Worm (Caenorhabditis elegans) whole organism, midembryonic: ENCODE data around the gene Y116A8C.38.
"Not testable (repeated sequence)": the region's sequence is repeated elsewhere in the genome, so short reads cannot be mapped to it uniquely, and the experiment has no call there.

Experiments used
- T22C8.4 ChIP-seq: fragments of 200-800 bp; sonication (Bioruptor generic); IDR thresholded peaks from 2 replicates; pipeline ENCODE4 v1.3.6; 2022; ENCODE audit warnings: missing genetic modification characterization, missing compliant biosample characterization
- cog-1 ChIP-seq: sonication (generic microtip); optimal IDR thresholded peaks from 2 replicates; lab custom pipeline; 2016; ENCODE audit warnings: missing genetic modification characterization, missing compliant biosample characterization
- flt-1 ChIP-seq: fragments of 200-800 bp; sonication (Bioruptor generic); IDR thresholded peaks from 2 replicates; pipeline ENCODE4 v1.3.6; 2022; ENCODE audit warnings: missing genetic modification characterization, missing compliant biosample characterization
- klf-2 ChIP-seq: fragments of 200-800 bp; sonication (Bioruptor generic); conservative IDR thresholded peaks from 2 replicates; pipeline ENCODE4 v1.3.6; 2022; ENCODE audit warnings: missing genetic modification reagents, missing genetic modification characterization, missing compliant biosample characterization
- med-1 ChIP-seq: sonication (generic microtip); optimal IDR thresholded peaks from 2 replicates; lab custom pipeline; 2017; ENCODE audit warnings: missing genetic modification characterization, mild to moderate bottlenecking, missing compliant biosample characterization, antibody characterized with exemption, missing genetic modification reagents; ENCODE audit not compliant: insufficient read depth
- ref-1 ChIP-seq: fragments of 200-800 bp; sonication (Bioruptor generic); conservative IDR thresholded peaks from 2 replicates; pipeline ENCODE4 v1.3.6; 2022; ENCODE audit warnings: missing genetic modification reagents, missing genetic modification characterization, missing compliant biosample characterization
- tab-1 ChIP-seq: fragments of 200-800 bp; sonication (Bioruptor generic); IDR thresholded peaks from 2 replicates; pipeline ENCODE4 v1.3.6; 2022; ENCODE audit warnings: missing genetic modification characterization, missing compliant biosample characterization
- ztf-23 ChIP-seq: fragments of 200-800 bp; sonication (Bioruptor generic); IDR thresholded peaks from 2 replicates; pipeline ENCODE4 v1.3.6; 2022; ENCODE audit warnings: missing genetic modification reagents, missing genetic modification characterization, missing compliant biosample characterization
- ztf-29 ChIP-seq: fragments of 200-800 bp; sonication (Bioruptor generic); IDR thresholded peaks from 2 replicates; pipeline ENCODE4 v1.3.6; 2022; ENCODE audit warnings: missing genetic modification reagents, missing genetic modification characterization, missing compliant biosample characterization

Gene Y116A8C.38

DNA sequence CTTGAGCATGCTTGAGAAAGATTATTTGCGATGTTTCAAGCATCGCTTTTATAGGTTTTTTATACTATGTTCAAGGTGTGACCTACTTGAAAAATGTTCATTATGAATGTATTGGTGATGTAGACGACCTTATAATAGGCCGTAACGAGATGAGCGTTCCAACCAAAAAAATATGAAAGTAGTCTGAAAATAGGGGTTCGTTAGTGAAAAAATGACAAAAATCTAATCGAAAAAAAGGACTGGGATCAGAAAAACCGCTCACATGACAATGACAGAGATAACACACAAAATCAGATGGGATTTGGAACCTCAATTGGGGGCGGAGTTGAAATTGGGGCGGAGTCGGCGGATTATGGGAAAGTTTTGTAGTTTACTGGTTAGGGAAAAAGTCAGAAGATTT lies 19.5 kb downstream of the Y116A8C.38 start, which contains the start of gene Y116A8C.40:
TSS of gene Y116A8C.40 (minus strand) at position 101 of the 400 bp plus-strand sequence.
- TF ChIP-seq ref-1 (no peak), tab-1 (no peak), ztf-29 (GFP tag; lab: Robert Waterston, UW) (no peak), T22C8.4 (GFP tag; lab: Robert Waterston, UW) (no peak), cog-1 (tag; lab: Kevin White, UChicago) (no peak), med-1 (no peak), ztf-23 (GFP tag; lab: Robert Waterston, UW) (no peak), flt-1 (GFP tag; lab: Robert Waterston, UW) (no peak)

DNA sequence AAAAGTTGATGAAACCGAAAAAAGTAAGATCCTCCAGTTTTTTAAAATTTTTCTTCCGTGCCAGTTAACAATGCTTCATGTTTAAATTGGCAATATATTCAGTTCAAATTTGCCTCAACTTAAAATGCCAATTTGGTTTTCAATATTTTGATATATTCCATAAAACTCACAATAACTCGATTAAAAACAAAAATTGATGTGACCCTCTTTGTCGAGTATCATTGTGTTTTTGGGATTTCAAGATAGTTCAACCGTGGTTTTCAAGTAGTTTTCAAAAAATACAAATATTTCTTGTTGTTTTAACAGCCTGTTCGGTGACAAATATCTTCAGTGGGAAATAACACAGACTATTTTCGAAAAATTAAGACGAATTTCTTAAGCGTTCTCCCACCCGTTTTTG lies 21.7 kb downstream of the Y116A8C.38 start:
- TF ChIP-seq klf-2 (no peak), flt-1 (GFP tag; lab: Robert Waterston, UW) (no peak), T22C8.4 (GFP tag; lab: Robert Waterston, UW) (no peak), ztf-23 (GFP tag; lab: Robert Waterston, UW) (no peak), med-1 (no peak), cog-1 (tag; lab: Kevin White, UChicago) (no peak), ztf-29 (GFP tag; lab: Robert Waterston, UW) (no peak)

DNA sequence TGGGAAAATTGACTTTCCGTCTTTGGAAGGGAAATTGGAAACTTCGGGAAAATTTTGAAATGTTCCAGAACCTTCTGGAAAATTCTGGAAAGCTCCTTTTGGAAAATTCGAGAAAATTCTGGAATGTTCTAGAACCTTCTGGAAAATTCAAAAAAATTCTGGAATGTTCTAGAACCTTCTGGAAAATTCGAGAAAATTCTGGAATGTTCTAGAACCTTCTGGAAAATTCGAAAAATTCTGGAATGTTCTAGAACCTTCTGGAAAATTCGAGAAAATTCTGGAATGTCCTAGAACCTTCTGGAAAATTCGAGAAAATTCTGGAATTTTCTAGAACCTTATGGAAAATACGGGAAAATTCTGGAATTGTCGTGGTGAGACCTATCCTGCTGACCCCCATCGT lies 24.3 kb downstream of the Y116A8C.38 start:
- TF ChIP-seq flt-1 (GFP tag; lab: Robert Waterston, UW): peak; percentile 83; the same call in 1 of the 2 replicates

DNA sequence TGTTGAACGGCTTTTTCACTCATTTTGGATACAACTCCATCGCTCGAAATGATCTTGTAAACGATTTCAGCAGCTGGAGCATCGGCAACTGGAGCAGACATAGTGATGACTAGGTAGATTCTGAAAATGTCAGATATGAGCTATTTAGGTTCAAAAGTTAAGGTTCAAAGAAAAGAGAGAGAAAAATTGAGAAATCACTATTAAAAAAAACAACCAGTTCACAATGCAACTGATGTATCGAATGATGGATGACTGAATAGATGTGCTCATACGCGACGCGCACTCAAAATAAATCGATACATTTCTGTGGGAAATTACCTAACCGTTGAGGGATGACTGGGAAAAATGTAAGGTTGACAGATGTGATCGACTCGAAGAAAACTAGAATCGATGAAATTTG lies 31.2 kb downstream of the Y116A8C.38 start, which contains the start of gene skr-13:
TSS of gene skr-13 (minus strand) at position 101 of the 400 bp plus-strand sequence.
- TF ChIP-seq klf-2: no peak
- TF ChIP-seq tab-1: no peak
- TF ChIP-seq ztf-23 (GFP tag; lab: Robert Waterston, UW): no peak
- TF ChIP-seq T22C8.4 (GFP tag; lab: Robert Waterston, UW): no peak
- no peak for TF ChIP-seq med-1
- TF ChIP-seq flt-1 (GFP tag; lab: Robert Waterston, UW): no peak
- no peak for TF ChIP-seq ztf-29 (GFP tag; lab: Robert Waterston, UW)

DNA sequence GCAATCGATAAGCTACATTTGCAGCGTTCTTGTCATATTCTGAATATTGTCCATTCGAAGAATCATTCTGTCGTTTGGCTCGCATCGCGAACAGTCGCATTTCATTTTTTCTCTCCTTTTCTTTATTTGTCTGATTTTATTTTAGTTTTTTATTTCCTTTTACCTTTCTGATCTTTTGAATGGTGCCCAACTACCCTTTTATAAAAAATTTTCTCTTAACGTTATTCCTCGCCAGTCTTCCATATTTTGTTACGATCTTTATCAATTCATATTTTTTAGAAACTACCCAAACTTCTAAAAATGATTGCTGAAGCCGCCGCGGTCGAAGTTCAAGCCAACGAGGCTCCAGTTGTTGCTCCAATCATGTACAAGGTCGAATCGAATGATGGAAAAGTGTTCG lies 31.9 kb downstream of the Y116A8C.38 start, which contains the start of gene skr-9:
TSS of gene skr-9 (plus strand) at position 301 of the 400 bp plus-strand sequence.
- not testable (repeated sequence) for TF ChIP-seq klf-2; tab-1; T22C8.4 (GFP tag; lab: Robert Waterston, UW)

DNA sequence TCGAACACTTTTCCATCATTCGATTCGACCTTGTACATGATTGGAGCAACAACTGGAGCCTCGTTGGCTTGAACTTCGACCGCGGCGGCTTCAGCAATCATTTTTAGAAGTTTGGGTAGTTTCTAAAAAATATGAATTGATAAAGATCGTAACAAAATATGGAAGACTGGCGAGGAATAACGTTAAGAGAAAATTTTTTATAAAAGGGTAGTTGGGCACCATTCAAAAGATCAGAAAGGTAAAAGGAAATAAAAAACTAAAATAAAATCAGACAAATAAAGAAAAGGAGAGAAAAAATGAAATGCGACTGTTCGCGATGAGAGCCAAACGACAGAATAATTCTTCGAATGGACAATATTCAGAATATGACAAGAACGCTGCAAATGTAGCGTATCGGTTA lies 34.4 kb downstream of the Y116A8C.38 start, which contains the start of gene skr-8:
TSS of gene skr-8 (minus strand) at position 101 of the 400 bp plus-strand sequence.
- TF ChIP-seq klf-2; flt-1 (GFP tag; lab: Robert Waterston, UW); med-1: not testable (repeated sequence)

DNA sequence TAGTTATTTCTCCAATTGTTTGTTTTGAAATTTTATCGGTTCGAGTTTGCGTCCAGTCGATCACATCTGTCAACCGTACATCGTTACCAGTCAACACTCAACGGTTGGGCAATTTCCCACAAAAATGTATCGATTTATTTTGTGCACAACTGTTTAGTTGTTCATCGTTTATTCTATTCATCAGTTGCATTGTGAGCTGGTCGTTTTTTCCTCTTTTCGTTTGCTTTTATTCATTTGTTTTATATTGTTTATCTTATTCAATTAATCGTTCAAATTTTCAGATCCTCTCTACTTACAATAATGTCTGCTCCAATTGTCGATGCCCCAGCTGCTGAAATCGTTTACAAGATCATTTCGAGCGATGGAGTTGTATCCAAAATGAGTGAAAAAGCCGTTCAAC lies 35.6 kb downstream of the Y116A8C.38 start, which contains the start of gene skr-12:
TSS of gene skr-12 (plus strand) at position 301 of the 400 bp plus-strand sequence.
- TF ChIP-seq T22C8.4 (GFP tag; lab: Robert Waterston, UW) (no peak), flt-1 (GFP tag; lab: Robert Waterston, UW) (no peak), ztf-29 (GFP tag; lab: Robert Waterston, UW) (no peak)

DNA sequence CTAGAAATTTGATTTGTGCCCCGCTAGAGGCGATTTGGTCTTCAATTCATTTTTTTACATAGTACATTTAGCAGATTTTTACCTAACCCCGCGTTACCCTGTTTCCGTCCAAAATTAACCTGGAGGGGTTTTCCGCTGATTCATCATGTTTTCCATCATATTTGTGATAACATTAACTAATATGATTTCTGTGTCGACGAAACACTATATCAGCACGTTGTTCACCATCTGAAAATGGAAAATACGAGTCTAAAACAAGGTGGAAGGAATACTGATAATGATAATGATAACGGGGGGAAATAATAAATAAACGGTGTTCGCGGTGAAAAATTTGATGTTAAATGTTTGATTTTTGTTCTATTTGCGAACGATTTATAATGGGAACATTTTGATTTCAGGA lies 40.4 kb downstream of the Y116A8C.38 start:
- TF ChIP-seq tab-1: no peak
- TF ChIP-seq ztf-23 (GFP tag; lab: Robert Waterston, UW): no peak
- TF ChIP-seq cog-1 (tag; lab: Kevin White, UChicago): no peak

DNA sequence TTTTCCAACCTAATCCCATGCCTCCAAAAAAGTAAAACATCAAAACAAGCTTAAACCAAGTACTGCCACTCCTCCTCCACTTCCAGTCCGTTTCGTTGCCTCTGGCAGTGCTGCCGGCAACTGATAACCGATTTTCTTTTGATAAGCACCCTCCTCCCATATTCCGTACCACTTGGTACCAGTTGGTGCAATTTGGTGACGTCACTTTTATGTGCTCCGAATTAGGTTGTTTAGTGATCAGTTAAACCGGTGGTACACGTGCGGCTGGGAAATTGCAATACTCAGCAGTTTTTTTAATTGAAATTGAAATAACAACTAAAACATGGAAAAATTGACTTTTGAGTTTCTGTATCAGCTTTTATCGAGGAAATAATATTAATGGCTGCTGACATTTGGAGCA lies 42.7 kb downstream of the Y116A8C.38 start:
- TF ChIP-seq cog-1 (tag; lab: Kevin White, UChicago): no peak
- no peak for TF ChIP-seq klf-2
- no peak for TF ChIP-seq ztf-29 (GFP tag; lab: Robert Waterston, UW)
- no peak for TF ChIP-seq T22C8.4 (GFP tag; lab: Robert Waterston, UW)
- no peak for TF ChIP-seq ref-1
- TF ChIP-seq flt-1 (GFP tag; lab: Robert Waterston, UW): no peak
- no peak for TF ChIP-seq med-1
- TF ChIP-seq tab-1: no peak
- no peak for TF ChIP-seq ztf-23 (GFP tag; lab: Robert Waterston, UW)

DNA sequence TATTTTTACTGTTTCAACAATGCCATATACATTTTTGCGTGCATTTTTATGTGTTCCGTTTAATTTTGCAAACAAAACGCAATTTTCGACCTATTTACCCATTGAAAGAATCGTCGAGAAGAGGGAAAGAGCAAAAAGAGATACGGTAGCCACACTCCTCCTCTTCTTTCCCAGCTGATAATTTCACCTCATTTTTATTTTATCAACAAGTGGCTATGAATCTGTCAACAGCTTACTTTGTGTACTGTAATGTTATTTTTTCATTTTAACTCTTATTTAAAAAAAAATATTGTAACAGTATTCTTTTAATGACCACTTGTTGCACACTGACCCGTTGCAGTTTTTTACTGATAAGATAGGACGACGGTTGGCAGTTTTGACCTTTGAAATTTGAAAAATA lies 43.6 kb downstream of the Y116A8C.38 start:
- TF ChIP-seq T22C8.4 (GFP tag; lab: Robert Waterston, UW): no peak
- no peak for TF ChIP-seq flt-1 (GFP tag; lab: Robert Waterston, UW)
- TF ChIP-seq ztf-23 (GFP tag; lab: Robert Waterston, UW): no peak
- TF ChIP-seq cog-1 (tag; lab: Kevin White, UChicago): no peak
- no peak for TF ChIP-seq med-1
- TF ChIP-seq ref-1: no peak
- TF ChIP-seq ztf-29 (GFP tag; lab: Robert Waterston, UW): no peak
- no peak for TF ChIP-seq klf-2
- TF ChIP-seq tab-1: no peak

DNA sequence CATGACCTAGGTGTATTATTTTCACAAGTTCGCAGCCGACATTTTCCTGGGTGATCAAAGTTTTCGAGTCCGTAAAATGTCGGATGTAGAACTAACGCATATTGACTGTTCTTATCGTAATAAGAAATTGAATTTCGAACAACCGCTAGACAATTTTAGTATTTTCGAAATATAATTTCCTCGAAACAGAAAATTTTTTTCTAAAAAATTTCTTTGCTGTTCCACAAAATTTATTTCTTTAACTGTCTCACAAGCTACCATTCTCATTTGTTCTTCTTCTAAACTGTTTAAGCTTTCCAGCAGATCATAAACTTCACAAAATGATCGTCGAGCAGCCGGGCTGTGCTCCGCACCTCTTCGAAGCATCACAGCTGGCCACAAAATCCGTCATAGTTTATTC lies 44.8 kb downstream of the Y116A8C.38 start, which contains the start of gene C52D10.3:
TSS of gene C52D10.3 (plus strand) at position 301 of the 400 bp plus-strand sequence.
- no peak for TF ChIP-seq ref-1
- TF ChIP-seq flt-1 (GFP tag; lab: Robert Waterston, UW): no peak
- TF ChIP-seq klf-2: no peak
- no peak for TF ChIP-seq cog-1 (tag; lab: Kevin White, UChicago)
- no peak for TF ChIP-seq med-1
- TF ChIP-seq tab-1: no peak
- TF ChIP-seq ztf-29 (GFP tag; lab: Robert Waterston, UW): no peak
- TF ChIP-seq T22C8.4 (GFP tag; lab: Robert Waterston, UW): no peak
- TF ChIP-seq ztf-23 (GFP tag; lab: Robert Waterston, UW): no peak
